Fruit fly (Drosophila melanogaster): Measurements from ENCODE around the gene CG43091.

Gene CG43091

DNA sequence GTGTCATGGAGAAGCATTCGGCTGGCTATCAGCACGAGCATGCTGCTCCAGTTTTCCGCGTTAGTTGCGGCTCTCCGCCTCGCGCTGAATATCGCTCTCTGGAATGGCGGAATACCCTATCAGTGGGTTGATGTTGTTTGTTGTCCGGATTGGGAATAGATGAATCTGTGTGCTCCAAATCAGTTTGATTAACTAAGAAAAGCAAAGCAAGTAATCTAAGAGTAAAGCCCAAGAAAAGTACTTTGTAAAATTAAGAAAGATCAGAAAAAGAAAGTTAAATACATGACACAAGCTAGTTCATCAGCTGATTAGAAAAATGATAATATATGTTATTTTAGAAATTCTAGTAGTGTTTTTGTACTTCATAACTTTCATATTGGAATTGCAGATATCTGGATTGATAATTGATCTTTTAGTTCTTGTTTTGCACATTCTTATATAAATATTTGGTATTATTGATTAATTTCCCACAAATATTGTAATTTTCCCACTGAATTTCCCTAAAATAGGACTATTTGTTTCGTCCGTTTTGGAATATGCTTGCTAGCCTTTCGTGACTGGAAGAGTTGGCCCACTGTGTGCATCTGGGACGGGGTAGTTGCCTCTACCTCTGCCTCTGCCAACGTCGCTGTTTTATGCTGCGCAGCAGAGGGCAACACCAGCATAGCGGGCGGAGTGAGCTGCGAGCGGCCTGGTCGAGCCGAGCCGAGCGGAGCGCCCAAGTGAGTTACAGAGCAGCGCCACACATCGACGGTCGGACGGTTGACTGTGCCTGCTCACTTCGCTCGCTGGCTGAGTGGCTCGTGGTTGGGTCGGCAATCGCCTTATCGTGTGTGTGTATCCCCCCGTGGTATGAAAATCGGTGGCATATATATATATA is 14.4 kb downstream of the CG43091 start (continued):
- TF ChIP-seq bcd (GFP tag; optimal IDR thresholded peaks at IDR 0.05), result peak; percentile 72
- no peak for TF ChIP-seq Lpt (GFP tag; optimal IDR thresholded peaks at IDR 0.05)
- TF ChIP-seq Adf1 (GFP tag; IDR thresholded peaks at IDR 0.05), result peak; percentile 98
- TF ChIP-seq Sin3A (optimal IDR thresholded peaks at IDR 0.05), result no peak
- TF ChIP-seq CG12219 (GFP tag; optimal IDR thresholded peaks at IDR 0.05), result peak; percentile 5
- peak; percentile 58 for TF ChIP-seq CHES-1-like (GFP tag; optimal IDR thresholded peaks at IDR 0.05)
- no peak for TF ChIP-seq CG34376 (GFP tag; optimal IDR thresholded peaks at IDR 0.05)
- no peak for TF ChIP-seq CG7928 (GFP tag; optimal IDR thresholded peaks at IDR 0.05)
- TF ChIP-seq CG9797 (GFP tag; optimal IDR thresholded peaks at IDR 0.05), result no peak
- TF ChIP-seq rib (GFP tag; IDR thresholded peaks at IDR 0.05), result peak; percentile 47; the same call in 1 of the 2 replicates
- peak in 1 of 3 experiments; percentile 47 for TF ChIP-seq lola (GFP tag; optimal IDR thresholded peaks at IDR 0.05)
- peak; percentile 70; the same call in 2 of the 3 replicates for TF ChIP-seq ken (GFP tag; IDR thresholded peaks at IDR 0.05)
- TF ChIP-seq dpn (GFP tag; optimal IDR thresholded peaks at IDR 0.05), result peak; percentile 53 to 75
- TF ChIP-seq CG5245 (GFP tag; optimal IDR thresholded peaks at IDR 0.05), result peak; percentile 33
- no peak for TF ChIP-seq Spps (tag; optimal IDR thresholded peaks at IDR 0.05)
- peak; percentile 36 for TF ChIP-seq CG12155 (GFP tag; optimal IDR thresholded peaks at IDR 0.05)
- no peak for TF ChIP-seq Lhr (GFP tag; optimal IDR thresholded peaks at IDR 0.05)
- no peak for TF ChIP-seq fd102C (GFP tag; optimal IDR thresholded peaks at IDR 0.05)
- 0 out of 2 replicates have a peak, but pooled peaks have one; percentile 9 for TF ChIP-seq CG4360 (GFP tag; IDR thresholded peaks at IDR 0.05)
- TF ChIP-seq jumu (GFP tag; optimal IDR thresholded peaks at IDR 0.05), result peak; percentile 45
- no peak for TF ChIP-seq CG15073 (GFP tag; optimal IDR thresholded peaks at IDR 0.05)
- TF ChIP-seq crc (GFP tag; optimal IDR thresholded peaks at IDR 0.05), result peak; percentile 48
- no peak for TF ChIP-seq cato (GFP tag; optimal IDR thresholded peaks at IDR 0.05; ENCODE audit: borderline replicate concordance)
- TF ChIP-seq CG12659 (GFP tag; optimal IDR thresholded peaks at IDR 0.05), result peak; percentile 74
- TF ChIP-seq croc (GFP tag; conservative IDR thresholded peaks at IDR 0.05), result no peak; the same call in 2 of the 3 replicates
- TF ChIP-seq dmrt99B (tag; optimal IDR thresholded peaks at IDR 0.05), result peak; percentile 72
- 0 out of 3 replicates have a peak, but pooled peaks have one; percentile 5 for TF ChIP-seq zen2 (GFP tag; IDR thresholded peaks at IDR 0.05; ENCODE audit: partially characterized antibody)
- TF ChIP-seq CG10274 (GFP tag; optimal IDR thresholded peaks at IDR 0.05), result peak; percentile 8
- TF ChIP-seq ranshi (GFP tag; IDR thresholded peaks at IDR 0.05), result 0 out of 2 replicates have a peak, but pooled peaks have one; percentile 16
- peak; percentile 36; the same call in 2 of the 3 replicates for TF ChIP-seq CG14050 (GFP tag; IDR thresholded peaks at IDR 0.05)
- TF ChIP-seq ind (GFP tag; optimal IDR thresholded peaks at IDR 0.05), result peak; percentile 50
- TF ChIP-seq CG10267 (tag; optimal IDR thresholded peaks at IDR 0.05), result peak; percentile 39
- 0 out of 2 replicates have a peak, but pooled peaks have one; percentile 4 for TF ChIP-seq CG6689 (GFP tag; IDR thresholded peaks at IDR 0.05)
- TF ChIP-seq stwl (tag; optimal IDR thresholded peaks at IDR 0.05), result no peak
- TF ChIP-seq CG6765 (GFP tag; optimal IDR thresholded peaks at IDR 0.05), result peak; percentile 16
- peak; percentile 52 for TF ChIP-seq CG8388 (GFP tag; optimal IDR thresholded peaks at IDR 0.05)
- TF ChIP-seq hb (GFP tag; IDR thresholded peaks at IDR 0.05; ENCODE audit: partially characterized antibody), result no peak
- TF ChIP-seq seq (GFP tag; IDR thresholded peaks at IDR 0.05), result no peak
- TF ChIP-seq gro (GFP tag; optimal IDR thresholded peaks at IDR 0.05), result no peak
- TF ChIP-seq fu2 (GFP tag; optimal IDR thresholded peaks at IDR 0.05), result no peak
- 0 out of 3 replicates have a peak, but pooled peaks have one; percentile 28 for TF ChIP-seq sr (GFP tag; IDR thresholded peaks at IDR 0.05)
- no peak for TF ChIP-seq CG8478 (optimal IDR thresholded peaks at IDR 0.05)
- peak; percentile 46 for TF ChIP-seq CG18476 (GFP tag; optimal IDR thresholded peaks at IDR 0.05)
- TF ChIP-seq lilli (GFP tag; optimal IDR thresholded peaks at IDR 0.05), result peak; percentile 58
- peak; percentile 68 for TF ChIP-seq CG17328 (GFP tag; IDR thresholded peaks at IDR 0.05)
- peak; percentile 26 for TF ChIP-seq Chrac-16 (GFP tag; optimal IDR thresholded peaks at IDR 0.05)
- TF ChIP-seq Hey (tag; optimal IDR thresholded peaks at IDR 0.05), result no peak
- no peak for TF ChIP-seq ac (GFP tag; optimal IDR thresholded peaks at IDR 0.05)
- peak; percentile 13 for TF ChIP-seq Mes4 (GFP tag; optimal IDR thresholded peaks at IDR 0.05)

All from whole organism, embryonic.